Fruit fly (Drosophila melanogaster): ENCODE results near the gene Cad88C.

Cad88C gene

DNA sequence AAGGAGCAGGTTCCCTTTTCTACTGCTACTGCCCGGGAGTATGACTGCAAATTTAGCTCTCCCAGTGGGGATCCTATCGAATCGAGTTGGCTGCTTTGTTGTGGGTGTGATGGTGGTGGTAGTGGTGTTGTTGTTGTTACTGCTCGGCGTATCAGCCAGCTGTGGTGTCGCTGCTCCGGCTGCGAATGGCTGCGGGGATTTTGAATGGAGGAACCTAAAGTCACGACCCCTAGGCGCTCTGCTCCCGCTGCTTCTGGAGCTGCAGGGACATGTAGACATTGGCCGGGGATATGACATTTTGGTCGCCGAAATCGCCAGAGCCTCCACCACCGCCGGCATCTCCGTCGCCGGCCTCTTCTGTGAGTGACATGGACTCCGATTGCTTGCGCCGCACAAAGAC lies 3.5 kb upstream of the Cad88C start:
- no peak for TF ChIP-seq EcR (GFP tag; optimal IDR thresholded peaks at IDR 0.05)
- TF ChIP-seq pan (optimal IDR thresholded peaks at IDR 0.05), result no peak
- no peak for TF ChIP-seq Dll (optimal IDR thresholded peaks at IDR 0.05)
- TF ChIP-seq usp (GFP tag; optimal IDR thresholded peaks at IDR 0.05), result no peak
- TF ChIP-seq CG8478 (optimal IDR thresholded peaks at IDR 0.05), result no peak
- TF ChIP-seq psq (optimal IDR thresholded peaks at IDR 0.05), result no peak

- no peak for TF ChIP-seq CG8478 (optimal IDR thresholded peaks at IDR 0.05)
- no peak for TF ChIP-seq Dll (optimal IDR thresholded peaks at IDR 0.05)
- TF ChIP-seq usp (GFP tag; optimal IDR thresholded peaks at IDR 0.05), result no peak
- no peak for TF ChIP-seq EcR (GFP tag; optimal IDR thresholded peaks at IDR 0.05)
- TF ChIP-seq psq (optimal IDR thresholded peaks at IDR 0.05), result no peak
- no peak for TF ChIP-seq pan (optimal IDR thresholded peaks at IDR 0.05)
Measured at dm6 chr3R:14631911-14632310, 1.6 kb downstream of the Cad88C start.

dm6 chr3R:14642463-14642862 lies 12.2 kb downstream of the Cad88C start, which contains the start of gene CG7886:
CG7886 (minus strand) TSS chr3R:14642563.
- TF ChIP-seq usp (GFP tag; optimal IDR thresholded peaks at IDR 0.05) (no peak), CG8478 (optimal IDR thresholded peaks at IDR 0.05) (no peak), psq (optimal IDR thresholded peaks at IDR 0.05) (no peak), pan (optimal IDR thresholded peaks at IDR 0.05) (no peak), EcR (GFP tag; optimal IDR thresholded peaks at IDR 0.05) (no peak), Dll (optimal IDR thresholded peaks at IDR 0.05) (no peak)

dm6 chr3R:14649307-14650239 lies 19.3 kb downstream of the Cad88C start:
- TF ChIP-seq psq (optimal IDR thresholded peaks at IDR 0.05) (peak; percentile 2), EcR (GFP tag; optimal IDR thresholded peaks at IDR 0.05) (no peak), Dll (optimal IDR thresholded peaks at IDR 0.05) (no peak), usp (GFP tag; optimal IDR thresholded peaks at IDR 0.05) (no peak), CG8478 (optimal IDR thresholded peaks at IDR 0.05) (no peak)

- TF ChIP-seq pan (optimal IDR thresholded peaks at IDR 0.05), result peak; percentile 38
- TF ChIP-seq Dll (optimal IDR thresholded peaks at IDR 0.05), result no peak
Measured at dm6 chr3R:14650367-14650766, 20.1 kb downstream of the Cad88C start.

DNA sequence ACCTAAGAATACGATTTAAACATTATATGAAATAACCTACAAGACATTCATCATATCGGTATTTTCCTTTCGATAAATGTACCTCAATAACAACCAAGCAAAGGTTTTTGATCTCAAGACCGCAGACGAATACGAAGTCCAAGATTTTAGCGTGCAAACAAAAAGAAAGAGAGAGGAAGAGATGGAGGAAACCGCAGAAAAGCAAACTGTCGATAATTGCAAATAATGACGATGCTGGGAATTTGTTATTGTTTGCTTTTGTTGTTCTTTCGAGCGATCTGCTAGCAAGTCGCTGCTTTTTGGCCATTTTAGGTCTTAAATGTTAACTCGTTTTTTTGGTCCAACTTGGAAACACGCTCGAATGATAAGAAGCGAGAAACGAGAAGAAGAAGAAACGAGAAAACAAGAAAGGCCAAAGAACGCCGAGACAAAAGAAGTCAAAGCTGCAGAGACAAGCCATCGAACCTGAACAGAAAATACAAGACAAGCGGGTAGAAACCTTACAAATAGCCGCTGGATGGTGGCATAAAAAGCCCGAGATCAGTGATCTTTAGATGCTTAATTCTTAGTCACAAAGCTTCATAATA lies 20.9 kb downstream of the Cad88C start:
- TF ChIP-seq CG8478 (optimal IDR thresholded peaks at IDR 0.05) (no peak), usp (GFP tag; optimal IDR thresholded peaks at IDR 0.05) (no peak), pan (optimal IDR thresholded peaks at IDR 0.05) (no peak), Dll (optimal IDR thresholded peaks at IDR 0.05) (no peak), EcR (GFP tag; optimal IDR thresholded peaks at IDR 0.05) (peak in 1 of 2 experiments; percentile 61), psq (optimal IDR thresholded peaks at IDR 0.05) (no peak)

DNA sequence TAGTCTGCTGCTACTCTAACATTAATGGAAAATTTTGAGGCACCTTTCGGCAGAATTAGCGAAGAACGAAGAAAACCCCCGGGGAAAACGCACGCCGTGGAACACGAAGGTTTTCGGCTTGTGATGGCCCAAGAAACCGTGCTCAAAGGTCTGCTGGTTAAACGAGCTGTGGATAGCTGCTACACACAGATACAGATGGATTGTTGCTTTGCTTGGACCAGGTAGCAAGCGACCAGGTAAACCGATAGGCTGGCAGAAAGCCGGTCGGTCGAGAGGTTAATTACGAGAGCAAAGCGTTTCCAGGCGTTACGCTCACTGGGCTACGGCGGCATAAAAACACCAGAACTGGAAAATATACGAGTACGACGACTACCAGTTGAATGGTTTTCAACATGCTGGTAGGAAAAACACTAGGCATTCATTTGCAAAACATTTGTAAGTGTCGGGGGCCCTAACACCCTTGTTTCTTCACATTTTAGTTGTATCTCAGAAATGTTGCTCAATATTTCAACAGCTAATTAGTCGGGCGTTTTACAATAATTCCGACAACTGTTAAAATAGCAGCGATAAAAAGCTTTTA lies 22.1 kb downstream of the Cad88C start:
- TF ChIP-seq Dll (optimal IDR thresholded peaks at IDR 0.05), result no peak
- TF ChIP-seq pan (optimal IDR thresholded peaks at IDR 0.05), result no peak
- no peak for TF ChIP-seq usp (GFP tag; optimal IDR thresholded peaks at IDR 0.05)
- TF ChIP-seq EcR (GFP tag; optimal IDR thresholded peaks at IDR 0.05), result no peak
- TF ChIP-seq psq (optimal IDR thresholded peaks at IDR 0.05), result no peak
- no peak for TF ChIP-seq CG8478 (optimal IDR thresholded peaks at IDR 0.05)

DNA sequence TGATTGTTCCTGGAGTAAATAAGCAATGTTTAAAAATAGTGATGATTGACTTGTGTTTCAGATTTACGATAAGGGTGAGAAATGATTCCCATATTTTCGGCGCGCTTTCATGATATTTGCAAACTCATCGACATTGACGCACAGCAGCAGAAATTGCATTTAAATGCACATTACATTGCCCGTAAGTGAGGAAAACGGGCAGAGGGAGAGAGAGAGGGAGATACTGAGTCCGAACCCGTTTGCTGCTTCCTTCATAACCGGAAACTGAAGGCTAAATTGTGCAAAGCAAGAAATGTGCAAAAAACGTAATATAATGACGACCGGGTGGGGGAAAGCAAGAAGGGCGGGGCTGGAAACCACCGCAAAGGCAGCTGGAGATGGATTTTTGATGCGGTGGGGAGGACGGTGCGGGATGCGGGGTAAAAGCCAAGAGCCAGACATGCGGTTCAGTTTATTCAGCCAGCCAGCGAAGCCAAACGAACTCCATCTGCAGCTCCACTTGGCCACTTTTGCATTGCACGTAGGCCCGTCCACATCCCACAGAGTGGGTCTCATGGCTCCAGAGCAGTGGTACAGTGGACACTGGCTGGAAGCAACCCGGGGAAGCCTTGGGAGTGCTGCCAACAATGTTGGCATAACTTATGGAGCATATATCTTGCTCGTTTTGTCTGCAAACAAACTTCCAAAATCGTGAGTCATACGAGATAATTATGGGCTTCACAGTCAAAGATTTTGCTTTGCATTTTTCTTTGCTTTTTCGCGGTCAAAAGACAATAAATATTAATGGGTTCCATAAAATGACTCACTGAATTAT lies 23.0 kb downstream of the Cad88C start:
- TF ChIP-seq psq (optimal IDR thresholded peaks at IDR 0.05) (no peak), usp (GFP tag; optimal IDR thresholded peaks at IDR 0.05) (no peak), CG8478 (optimal IDR thresholded peaks at IDR 0.05) (no peak), pan (optimal IDR thresholded peaks at IDR 0.05) (no peak), Dll (optimal IDR thresholded peaks at IDR 0.05) (no peak), EcR (GFP tag; optimal IDR thresholded peaks at IDR 0.05) (no peak)

- TF ChIP-seq psq (optimal IDR thresholded peaks at IDR 0.05), result no peak
- TF ChIP-seq EcR (GFP tag; optimal IDR thresholded peaks at IDR 0.05), result no peak
Measured at dm6 chr3R:14654231-14654975, 24.1 kb downstream of the Cad88C start.

dm6 chr3R:14654976-14655896 lies 25.0 kb downstream of the Cad88C start:
- TF ChIP-seq EcR (GFP tag; optimal IDR thresholded peaks at IDR 0.05) (no peak), psq (optimal IDR thresholded peaks at IDR 0.05) (no peak), CG8478 (optimal IDR thresholded peaks at IDR 0.05) (no peak), pan (optimal IDR thresholded peaks at IDR 0.05) (no peak), Dll (optimal IDR thresholded peaks at IDR 0.05) (no peak), usp (GFP tag; optimal IDR thresholded peaks at IDR 0.05) (no peak)
